Fruit fly (Drosophila melanogaster) whole organism, prepupa: ENCODE data around the gene rdog.

ENCODE experiments used
- Blimp-1 ChIP-seq: fragments of 200-800 bp; sonication (Bioruptor generic); optimal IDR thresholded peaks from 3 replicates; lab custom pipeline; 2017; ENCODE audit warnings: missing biosample characterization, missing genetic modification characterization, mild to moderate bottlenecking, moderate library complexity, missing genetic modification reagents
- CG10631 ChIP-seq: fragments of 200-800 bp; sonication (Bioruptor generic); optimal IDR thresholded peaks from 2 replicates; lab custom pipeline; 2016; ENCODE audit warnings: missing biosample characterization, missing genetic modification characterization
- CG11294 ChIP-seq: fragments of 200-800 bp; sonication (Bioruptor generic); IDR thresholded peaks from 2 replicates; pipeline ENCODE4 v1.3.6; 2022; ENCODE audit warnings: missing biosample characterization, missing genetic modification characterization
- CG11762 ChIP-seq: fragments of 200-800 bp; sonication (Bioruptor generic); optimal IDR thresholded peaks from 3 replicates; lab custom pipeline; 2016; ENCODE audit warnings: missing biosample characterization, missing genetic modification characterization; ENCODE audit not compliant: insufficient read depth
- CG11902 ChIP-seq: fragments of 200-800 bp; sonication (Bioruptor generic); optimal IDR thresholded peaks from 3 replicates; lab custom pipeline; 2016; ENCODE audit warnings: missing biosample characterization, missing genetic modification characterization
- CG15336 ChIP-seq: fragments of 200-800 bp; sonication (Bioruptor generic); IDR thresholded peaks from 2 replicates; pipeline ENCODE4 v1.3.6; 2022; ENCODE audit warnings: missing biosample characterization, missing genetic modification characterization
- CG1621 ChIP-seq: fragments of 200-800 bp; sonication (Bioruptor generic); optimal IDR thresholded peaks from 3 replicates; lab custom pipeline; 2018; ENCODE audit warnings: missing biosample characterization, mild to moderate bottlenecking, missing genetic modification characterization
- CG16779 ChIP-seq: fragments of 200-800 bp; sonication (Bioruptor generic); optimal IDR thresholded peaks from 3 replicates; lab custom pipeline; 2017; ENCODE audit warnings: missing biosample characterization, mild to moderate bottlenecking, missing genetic modification characterization
- CG31627 ChIP-seq: fragments of 200-800 bp; sonication (Bioruptor generic); optimal IDR thresholded peaks from 3 replicates; lab custom pipeline; 2016; ENCODE audit warnings: missing biosample characterization, missing genetic modification characterization
- CG32006 ChIP-seq: fragments of 200-800 bp; sonication (Bioruptor generic); optimal IDR thresholded peaks from 3 replicates; lab custom pipeline; 2017; ENCODE audit warnings: missing biosample characterization, mild to moderate bottlenecking, missing genetic modification characterization
- CG34406 ChIP-seq: fragments of 200-800 bp; sonication (Bioruptor generic); optimal IDR thresholded peaks from 3 replicates; lab custom pipeline; 2016; ENCODE audit warnings: missing biosample characterization, missing genetic modification characterization
- CG3919 ChIP-seq: fragments of 200-800 bp; sonication (Bioruptor generic); optimal IDR thresholded peaks from 3 replicates; lab custom pipeline; 2016; ENCODE audit warnings: missing biosample characterization, missing genetic modification characterization
- CG6163 ChIP-seq: fragments of 200-800 bp; sonication (Bioruptor generic); IDR thresholded peaks from 3 replicates; pipeline ENCODE4 v1.3.6; 2022; ENCODE audit warnings: missing biosample characterization, missing genetic modification characterization
- CG6276 ChIP-seq: fragments of 200-800 bp; sonication (Bioruptor generic); optimal IDR thresholded peaks from 2 replicates; lab custom pipeline; 2017; ENCODE audit warnings: missing biosample characterization, mild to moderate bottlenecking, missing genetic modification characterization
- CG6792 ChIP-seq: fragments of 200-800 bp; sonication (Bioruptor generic); optimal IDR thresholded peaks from 3 replicates; lab custom pipeline; 2016; ENCODE audit warnings: missing biosample characterization, missing genetic modification characterization
- CG6854 ChIP-seq: fragments of 200-800 bp; sonication (Bioruptor generic); optimal IDR thresholded peaks from 2 replicates; lab custom pipeline; 2017; ENCODE audit warnings: missing biosample characterization, mild to moderate bottlenecking, missing genetic modification characterization
- CG7368 ChIP-seq: fragments of 200-800 bp; sonication (Bioruptor generic); optimal IDR thresholded peaks from 3 replicates; lab custom pipeline; 2016; ENCODE audit warnings: missing biosample characterization, missing genetic modification characterization
- CG8119 ChIP-seq: fragments of 200-800 bp; sonication (Bioruptor generic); IDR thresholded peaks from 3 replicates; pipeline ENCODE4 v1.3.6; 2022; ENCODE audit warnings: missing biosample characterization, missing genetic modification characterization
- CG8632 ChIP-seq: fragments of 200-800 bp; sonication (Bioruptor generic); optimal IDR thresholded peaks from 3 replicates; lab custom pipeline; 2016; ENCODE audit warnings: missing biosample characterization, missing genetic modification characterization
- CG9139 ChIP-seq: fragments of 200-800 bp; sonication (Bioruptor generic); optimal IDR thresholded peaks from 3 replicates; lab custom pipeline; 2017; ENCODE audit warnings: missing biosample characterization, mild to moderate bottlenecking, missing genetic modification characterization
- Eip78C ChIP-seq: fragments of 200-800 bp; sonication (Bioruptor generic); peaks from one replicate; lab custom pipeline; 2016; ENCODE audit warnings: missing biosample characterization, missing genetic modification characterization
- Eip93F ChIP-seq: fragments of 200-800 bp; sonication (Bioruptor generic); optimal IDR thresholded peaks from 2 replicates; lab custom pipeline; 2016; ENCODE audit warnings: missing biosample characterization, mild to moderate bottlenecking, missing genetic modification characterization
- Ets21C ChIP-seq: fragments of 200-800 bp; sonication (Bioruptor generic); optimal IDR thresholded peaks from 3 replicates; lab custom pipeline; 2016; ENCODE audit warnings: missing biosample characterization, missing genetic modification characterization
- Gug ChIP-seq: fragments of 200-800 bp; sonication (Bioruptor generic); IDR thresholded peaks from 2 replicates; pipeline ENCODE4 v1.3.6; 2022; ENCODE audit warnings: missing biosample characterization, missing genetic modification characterization
- Hr38 ChIP-seq: sonication (Bioruptor generic); optimal IDR thresholded peaks from 2 replicates; lab custom pipeline; 2016; ENCODE audit warnings: missing biosample characterization, missing genetic modification characterization
- Hr39 ChIP-seq: fragments of 200-800 bp; sonication (Bioruptor generic); optimal IDR thresholded peaks from 2 replicates; lab custom pipeline; 2016; ENCODE audit warnings: missing biosample characterization, missing genetic modification characterization
- Smox ChIP-seq: fragments of 200-800 bp; sonication (Bioruptor generic); optimal IDR thresholded peaks from 3 replicates; lab custom pipeline; 2016; ENCODE audit warnings: missing biosample characterization, missing genetic modification characterization
- achi ChIP-seq: fragments of 200-800 bp; sonication (Bioruptor generic); optimal IDR thresholded peaks from 3 replicates; lab custom pipeline; 2016; ENCODE audit warnings: missing biosample characterization, missing genetic modification characterization
- acj6 ChIP-seq: fragments of 200-800 bp; sonication (Bioruptor generic); optimal IDR thresholded peaks from 3 replicates; lab custom pipeline; 2016; ENCODE audit warnings: missing biosample characterization, missing genetic modification characterization
- cyc ChIP-seq: fragments of 200-800 bp; sonication (Bioruptor generic); optimal IDR thresholded peaks from 3 replicates; lab custom pipeline; 2016; ENCODE audit warnings: missing biosample characterization, missing genetic modification characterization
- dsx ChIP-seq: fragments of 200-800 bp; optimal IDR thresholded peaks from 3 replicates; lab custom pipeline; 2019; ENCODE audit warnings: missing biosample characterization, mild to moderate bottlenecking, missing genetic modification characterization, moderate library complexity; ENCODE audit not compliant: poor library complexity, severe bottlenecking
- esn ChIP-seq: fragments of 200-800 bp; sonication (Bioruptor generic); optimal IDR thresholded peaks from 2 replicates; lab custom pipeline; 2016; ENCODE audit warnings: missing biosample characterization, mild to moderate bottlenecking, missing genetic modification characterization, moderate library complexity
- fd59A ChIP-seq: fragments of 200-800 bp; sonication (Bioruptor generic); optimal IDR thresholded peaks from 2 replicates; lab custom pipeline; 2017; ENCODE audit warnings: missing biosample characterization, mild to moderate bottlenecking, missing genetic modification characterization, missing genetic modification reagents
- fkh ChIP-seq: fragments of 200-800 bp; sonication (Bioruptor generic); optimal IDR thresholded peaks from 3 replicates; lab custom pipeline; 2017; ENCODE audit warnings: missing biosample characterization, mild to moderate bottlenecking, missing genetic modification characterization, moderate library complexity
- lz ChIP-seq: fragments of 200-800 bp; sonication (Bioruptor generic); optimal IDR thresholded peaks from 3 replicates; lab custom pipeline; 2016; ENCODE audit warnings: missing biosample characterization, missing genetic modification characterization
- net ChIP-seq: fragments of 200-800 bp; sonication (Bioruptor generic); optimal IDR thresholded peaks from 3 replicates; lab custom pipeline; 2016; ENCODE audit warnings: missing biosample characterization, missing genetic modification characterization
- pdm3 ChIP-seq: fragments of 200-800 bp; sonication (Bioruptor generic); optimal IDR thresholded peaks from 3 replicates; lab custom pipeline; 2016; ENCODE audit warnings: missing biosample characterization, missing genetic modification characterization
- spab ChIP-seq: fragments of 200-800 bp; sonication (Bioruptor generic); optimal IDR thresholded peaks from 2 replicates; lab custom pipeline; 2017; ENCODE audit warnings: missing biosample characterization, mild to moderate bottlenecking, missing genetic modification characterization, missing genetic modification reagents
- ss ChIP-seq, 2 experiments: fragments of 200-800 bp; sonication (Bioruptor generic); optimal IDR thresholded peaks; 2 replicates in 1 of 2; 3 replicates in 1 of 2; lab custom pipeline; 2017 to 2018; ENCODE audit warnings: mild to moderate bottlenecking in 2 of 2, missing biosample characterization in 2 of 2, missing genetic modification characterization in 2 of 2, moderate library complexity in 1 of 2
- vri ChIP-seq: fragments of 200-800 bp; sonication (Bioruptor generic); optimal IDR thresholded peaks from 3 replicates; lab custom pipeline; 2016; ENCODE audit warnings: missing biosample characterization, mild to moderate bottlenecking, missing genetic modification characterization

Gene rdog

dm6 chr3R:29199807-29200693 lies 42.1 kb downstream of the rdog start, which contains the start of gene CG11899 (continued):
- TF ChIP-seq CG9139 (GFP tag; lab: Kevin White, UChicago) = peak; percentile 59
- TF ChIP-seq spab (GFP tag; lab: Kevin White, UChicago) = peak; percentile 68
- peak; percentile 68 for TF ChIP-seq CG8119 (GFP tag; lab: Robert Waterston, UW)
- peak; percentile 64 for TF ChIP-seq acj6 (GFP tag; lab: Kevin White, UChicago)
- peak; percentile 60 for TF ChIP-seq achi (GFP tag; lab: Kevin White, UChicago)
- peak; percentile 75 for TF ChIP-seq Ets21C
- TF ChIP-seq Eip93F (GFP tag; lab: Kevin White, UChicago) = peak; percentile 94
- peak; percentile 72 for TF ChIP-seq CG7368 (GFP tag; lab: Kevin White, UChicago)
- peak; percentile 90 for TF ChIP-seq cyc (GFP tag; lab: Kevin White, UChicago)
- peak; percentile 38 for TF ChIP-seq Gug (GFP tag; lab: Robert Waterston, UW)
- peak; percentile 74 for TF ChIP-seq Smox (GFP tag; lab: Kevin White, UChicago)
- peak; percentile 78 for TF ChIP-seq CG15336
- peak; percentile 93 for TF ChIP-seq CG1621 (tag; lab: Kevin White, UChicago)
- TF ChIP-seq CG31627 (GFP tag; lab: Kevin White, UChicago) = peak; percentile 74
- TF ChIP-seq, all 60 proteins: peak for 59

dm6 chr3R:29202418-29202817 lies 44.5 kb downstream of the rdog start, which contains the start of gene Mesh1:
Gene Mesh1 (minus strand): TSS chr3R:29202525.
- TF ChIP-seq fkh (GFP tag; lab: Kevin White, UChicago) (peak; percentile 13), dsx (GFP tag; lab: Kevin White, UChicago) (no peak), Smox (GFP tag; lab: Kevin White, UChicago) (no peak), Ets21C (no peak)

dm6 chr3R:29204033-29204432 lies 46.1 kb downstream of the rdog start, which contains the start of gene Cyt-c1L:
Gene Cyt-c1L (minus strand): TSS chr3R:29204133.
- TF ChIP-seq Hr39 (GFP tag; lab: Kevin White, UChicago) (no peak), net (no peak), CG6163 (GFP tag; lab: Robert Waterston, UW) (no peak), Gug (GFP tag; lab: Robert Waterston, UW) (no peak), CG15336 (no peak), CG10631 (GFP tag; lab: Kevin White, UChicago) (no peak), spab (GFP tag; lab: Kevin White, UChicago) (no peak), CG16779 (tag; lab: Kevin White, UChicago) (no peak)

- TF ChIP-seq fd59A (GFP tag; lab: Kevin White, UChicago) (peak; percentile 41), vri (GFP tag; lab: Kevin White, UChicago) (no peak), CG11902 (GFP tag; lab: Kevin White, UChicago) (no peak), pdm3 (peak; percentile 65), CG6276 (GFP tag; lab: Kevin White, UChicago) (peak; percentile 55), CG6854 (GFP tag; lab: Kevin White, UChicago) (no peak), CG11762 (GFP tag; lab: Kevin White, UChicago) (no peak), CG34406 (GFP tag; lab: Kevin White, UChicago) (no peak), Hr38 (GFP tag; lab: Kevin White, UChicago) (no peak), lz (peak; percentile 34), CG6163 (GFP tag; lab: Robert Waterston, UW) (peak; percentile 48; the same call in 1 of the 3 replicates), esn (GFP tag; lab: Kevin White, UChicago) (no peak), ss (GFP tag; optimal IDR thresholded peaks at IDR 0.05; lab: Kevin White, UChicago) (peak in 1 of 2 experiments; percentile 35), CG8632 (no peak), CG6792 (peak; percentile 26), CG3919 (GFP tag; lab: Kevin White, UChicago) (peak; percentile 56), CG7368 (GFP tag; lab: Kevin White, UChicago) (peak; percentile 15), CG15336 (peak; percentile 79), CG9139 (GFP tag; lab: Kevin White, UChicago) (no peak), CG11294 (GFP tag; lab: Robert Waterston, UW) (no peak), Smox (GFP tag; lab: Kevin White, UChicago) (no peak), Eip78C (GFP tag; lab: Kevin White, UChicago) (peak; percentile 89), CG32006 (GFP tag; lab: Kevin White, UChicago) (peak; percentile 86), spab (GFP tag; lab: Kevin White, UChicago) (peak; percentile 38), CG31627 (GFP tag; lab: Kevin White, UChicago) (no peak), Blimp-1 (GFP tag; lab: Kevin White, UChicago) (no peak)
These were observed 46.9 kb downstream of the rdog start for dm6 chr3R:29204612-29205480.
